Fruit fly (Drosophila melanogaster): ENCODE results near the gene Sap-r.
A peak's percentile ranks its signal among the peaks of the same experiment; 100 is the strongest.

The Sap-r gene

DNA sequence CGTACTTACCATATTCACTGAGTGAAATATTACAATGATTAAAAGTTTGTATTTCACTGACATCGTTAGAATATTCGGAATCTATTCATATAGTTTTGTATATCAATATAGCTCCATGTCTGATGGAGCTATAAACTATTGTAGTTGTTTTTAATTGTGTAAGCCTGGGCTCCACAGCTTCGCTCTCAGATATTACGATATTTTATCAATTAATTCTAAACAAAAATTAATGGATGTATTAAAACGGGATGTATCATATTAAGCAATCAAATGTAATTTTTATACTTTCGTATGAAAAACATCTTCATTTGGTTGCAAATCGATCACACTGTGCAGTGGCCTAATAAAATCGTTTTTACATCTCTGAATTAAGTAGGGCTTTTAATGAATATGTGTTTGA lies 13.2 kb upstream of the Sap-r start, which contains the start of gene CG33483:
Gene CG33483, minus strand, starts transcription at position 101 of the 400 bp plus-strand sequence.
- no peak for TF ChIP-seq noc (tag; optimal IDR thresholded peaks at IDR 0.05)

DNA sequence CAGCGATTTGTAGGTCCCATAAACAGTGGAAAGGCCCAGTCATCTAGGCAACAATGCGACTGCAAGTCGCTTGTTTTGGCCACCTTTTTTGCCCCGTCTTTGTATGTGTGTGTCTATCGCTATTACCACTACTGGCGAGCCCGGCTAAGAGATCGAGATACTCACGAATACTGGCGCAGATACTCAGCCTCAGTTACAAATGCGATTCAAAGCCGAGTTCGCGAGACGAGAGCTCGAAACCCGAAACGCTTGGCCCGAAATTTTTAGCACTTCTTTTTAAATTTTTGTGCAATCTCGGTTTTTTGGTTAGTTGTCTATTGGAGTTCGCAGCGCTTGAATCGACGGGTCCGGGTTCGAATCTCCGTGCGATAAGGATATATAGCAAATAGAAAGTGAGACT lies 4.9 kb upstream of the Sap-r start, which contains the start of gene Cyp4c3:
Gene Cyp4c3, plus strand, starts transcription at position 301 of the 400 bp plus-strand sequence.
- TF ChIP-seq noc (tag; optimal IDR thresholded peaks at IDR 0.05): no peak

DNA sequence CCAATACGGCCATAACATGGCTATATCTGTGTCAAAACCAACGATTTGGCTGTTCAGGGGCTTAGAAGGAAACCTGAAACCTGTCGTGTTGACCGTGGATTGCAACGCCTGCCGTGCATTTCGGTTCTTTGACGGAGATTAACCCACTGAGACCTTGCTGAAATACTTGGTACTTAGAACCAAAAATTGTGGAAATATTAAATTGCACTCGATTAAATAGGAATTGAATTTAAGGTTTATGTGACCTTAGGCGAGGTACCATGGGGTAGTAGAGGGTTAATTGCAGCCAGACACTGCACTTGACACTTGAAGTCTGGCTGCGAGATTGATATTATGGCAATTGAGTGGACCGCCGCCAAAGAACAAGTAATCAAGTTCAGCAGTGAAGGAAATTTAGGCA lies 1.2 kb upstream of the Sap-r start:
- TF ChIP-seq noc (tag; optimal IDR thresholded peaks at IDR 0.05): no peak

DNA sequence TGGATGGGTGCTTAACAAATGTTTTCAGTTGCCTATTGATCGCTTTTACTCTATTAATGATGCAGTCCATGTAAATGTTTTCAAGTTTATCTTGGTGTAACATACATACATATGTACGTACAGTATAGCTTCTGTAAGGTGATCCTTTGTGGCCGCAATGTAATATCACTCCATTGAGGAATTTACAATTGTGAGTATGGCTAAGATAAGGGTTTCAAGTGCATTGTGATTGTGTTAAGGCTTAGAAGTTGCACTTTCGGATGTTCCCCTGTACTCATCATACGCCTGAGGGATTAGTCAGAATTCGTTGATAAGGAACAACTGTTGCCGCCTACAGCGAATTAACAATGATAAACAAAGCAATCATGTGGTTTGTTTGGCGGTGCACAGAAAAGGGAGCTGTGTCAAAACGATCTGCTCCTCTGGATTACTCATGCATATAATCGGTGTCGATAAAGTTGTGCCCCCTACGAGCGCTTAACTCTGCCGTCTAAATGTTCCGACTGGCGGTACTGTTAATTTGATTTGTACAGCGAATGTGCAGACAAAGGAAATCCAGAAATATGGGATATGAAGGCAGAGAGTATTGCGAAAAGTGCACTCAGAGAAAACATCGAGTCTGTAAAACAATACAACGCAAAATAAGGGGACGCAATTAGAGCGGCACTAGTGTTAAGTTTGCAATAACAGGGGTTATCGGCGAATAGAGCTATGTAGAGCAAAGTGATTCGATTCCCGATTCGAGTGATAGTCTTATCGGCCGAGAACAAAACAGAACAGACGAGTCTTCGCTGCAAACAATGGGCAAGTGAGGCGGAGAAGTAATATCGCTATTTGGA lies 932 bp downstream of the Sap-r start:
- TF ChIP-seq noc (tag; optimal IDR thresholded peaks at IDR 0.05): peak; percentile 69

DNA sequence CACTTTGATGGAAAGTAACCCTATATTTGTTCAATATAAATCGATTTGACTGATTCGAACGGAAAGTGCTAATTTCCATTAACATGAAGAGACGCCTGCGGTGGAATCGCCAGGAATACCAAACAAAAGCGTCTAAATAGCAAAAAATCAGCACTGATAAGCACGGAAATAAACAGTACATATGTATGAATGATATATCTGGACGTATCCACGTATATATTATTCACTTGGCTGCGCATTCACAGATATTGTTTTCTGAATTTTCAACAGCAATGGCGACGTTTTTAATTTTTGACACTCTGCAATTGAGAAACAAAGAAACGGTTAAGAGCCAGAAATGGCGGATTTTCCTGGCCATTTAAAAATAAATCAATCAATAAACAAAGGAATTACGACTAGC lies 1.6 kb downstream of the Sap-r start:
- TF ChIP-seq noc (tag; optimal IDR thresholded peaks at IDR 0.05): no peak

DNA sequence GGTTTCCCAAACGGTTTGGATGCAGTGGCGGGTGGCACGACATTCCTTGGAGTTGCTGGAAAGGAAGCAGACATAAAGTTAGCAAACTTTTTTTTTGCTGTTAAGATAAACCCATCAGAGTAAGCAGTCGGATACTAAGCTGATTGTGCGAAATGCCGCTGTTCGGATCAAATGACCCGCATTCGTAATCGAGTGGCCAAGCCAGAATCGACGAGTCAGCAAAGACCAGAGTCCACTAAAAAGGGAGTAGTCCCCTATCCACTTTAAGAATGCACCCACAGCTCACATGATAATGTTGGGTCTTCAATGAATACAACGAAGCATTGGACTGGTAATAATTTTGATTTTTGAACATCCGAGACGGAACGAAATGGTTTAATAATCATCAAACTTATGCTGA lies 2.0 kb downstream of the Sap-r start:
- TF ChIP-seq noc (tag; optimal IDR thresholded peaks at IDR 0.05): no peak

DNA sequence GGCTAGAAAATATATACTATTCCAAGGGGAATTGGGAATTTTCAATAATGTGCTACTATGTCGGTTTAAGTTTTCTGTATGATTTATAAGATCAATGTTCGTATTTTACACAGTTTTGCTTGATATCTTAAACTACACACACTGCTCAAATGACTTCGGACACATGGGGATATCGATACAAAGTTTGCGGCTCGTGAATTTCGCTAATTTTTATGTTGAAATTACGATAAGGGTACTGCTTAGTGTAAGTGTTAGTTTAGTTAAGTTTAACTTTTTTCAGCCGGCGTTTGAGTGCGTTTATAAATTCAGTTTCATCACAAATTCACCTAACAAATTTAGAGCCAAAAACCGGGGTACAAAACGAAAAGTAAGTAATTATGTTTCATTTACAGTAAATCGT lies 5.5 kb downstream of the Sap-r start, which contains the start of gene CG15547:
Gene CG15547, minus strand, starts transcription at position 101 of the 400 bp plus-strand sequence.
- no peak for TF ChIP-seq noc (tag; optimal IDR thresholded peaks at IDR 0.05)

DNA sequence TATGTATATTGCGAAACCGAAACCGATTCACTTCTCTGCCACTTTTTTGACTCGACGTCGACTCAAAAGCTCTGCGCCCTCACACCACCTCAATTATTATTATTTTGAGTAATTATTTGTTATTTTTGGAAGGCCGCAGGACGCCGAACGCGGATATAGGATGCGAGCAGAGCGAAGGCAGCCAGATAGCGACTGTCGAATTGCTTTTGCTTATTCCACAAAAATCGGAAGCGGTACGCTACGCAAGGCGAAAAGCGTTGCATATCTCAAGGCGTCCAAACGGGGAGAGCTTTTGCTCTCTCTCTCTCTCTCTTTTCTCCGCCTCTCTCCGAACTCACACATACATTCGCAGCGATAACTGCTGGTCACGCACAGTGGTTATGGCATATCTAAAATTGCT lies 8.0 kb downstream of the Sap-r start, which contains the start of gene CG12071:
Gene CG12071, minus strand, starts transcription at position 134 of the 400 bp plus-strand sequence.
- TF ChIP-seq noc (tag; optimal IDR thresholded peaks at IDR 0.05): no peak

DNA sequence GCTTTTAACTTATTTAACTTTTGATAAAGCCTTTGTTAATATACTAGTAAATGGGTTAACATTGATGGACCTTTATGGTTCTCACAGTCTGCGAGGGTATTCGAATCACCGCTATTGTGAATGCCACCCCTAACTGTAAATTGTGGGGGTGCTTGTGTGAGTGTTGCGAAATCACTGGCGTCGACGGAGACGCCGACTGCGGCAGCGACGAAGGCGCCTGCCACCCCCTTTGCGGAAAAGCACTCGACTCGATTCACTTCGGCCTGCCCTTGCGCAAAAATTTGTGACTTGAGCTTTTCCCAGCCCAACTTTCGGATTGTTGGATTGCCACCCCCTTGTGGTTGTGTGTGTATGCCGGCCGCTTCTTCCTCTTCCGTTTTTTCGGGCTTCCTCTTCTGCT lies 8.8 kb downstream of the Sap-r start:
- no peak for TF ChIP-seq noc (tag; optimal IDR thresholded peaks at IDR 0.05)

DNA sequence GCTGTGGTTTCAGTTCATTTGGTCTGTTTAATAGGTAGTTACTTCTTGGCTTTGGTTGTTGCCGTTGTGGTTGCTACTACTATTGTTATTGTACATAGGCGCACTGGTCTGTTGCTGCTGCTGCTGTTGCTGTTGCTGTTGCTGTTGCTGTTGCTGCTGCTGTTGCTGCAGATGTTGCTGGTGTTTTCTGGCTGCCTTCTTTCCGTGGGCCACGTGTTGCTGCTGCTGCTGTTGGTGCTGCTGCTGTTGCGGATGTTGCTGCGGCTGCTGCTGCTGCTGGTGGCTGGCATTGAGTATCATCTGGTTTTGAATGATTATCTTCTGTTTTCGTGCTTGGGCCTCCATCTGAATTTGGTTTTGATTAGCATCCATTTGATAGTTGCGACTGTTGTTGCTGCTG lies 10.8 kb downstream of the Sap-r start:
- no peak for TF ChIP-seq noc (tag; optimal IDR thresholded peaks at IDR 0.05)

DNA sequence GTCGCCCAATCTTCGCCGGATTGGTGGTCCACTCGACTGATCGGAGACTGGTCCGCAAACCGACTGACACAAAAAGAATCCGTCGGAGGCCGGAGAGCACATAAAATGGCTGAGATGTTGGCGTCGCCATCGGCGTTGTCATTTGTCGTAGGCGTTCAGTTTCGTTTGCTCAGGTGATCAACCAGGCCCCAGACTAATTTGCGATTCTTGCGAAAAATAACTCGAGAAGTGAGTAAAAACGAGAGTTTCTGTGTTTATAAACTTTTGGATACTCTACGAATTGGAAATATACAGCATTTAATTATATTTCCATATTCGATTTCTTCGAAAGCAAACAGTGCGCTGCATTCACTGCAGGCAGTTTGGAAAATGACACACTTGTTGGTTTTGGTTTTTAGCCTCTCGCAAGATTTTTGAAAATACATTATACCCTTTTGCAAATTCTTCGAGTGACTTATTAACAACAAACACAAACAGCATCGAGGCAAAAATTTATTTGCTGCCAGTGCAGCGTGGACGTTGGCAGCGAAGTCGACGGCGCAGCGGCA lies 12.7 kb downstream of the Sap-r start, which contains the start of gene CG15546:
Gene CG15546, minus strand, starts transcription at position 51 of the 548 bp plus-strand sequence.
- no peak for TF ChIP-seq noc (tag; optimal IDR thresholded peaks at IDR 0.05)

DNA sequence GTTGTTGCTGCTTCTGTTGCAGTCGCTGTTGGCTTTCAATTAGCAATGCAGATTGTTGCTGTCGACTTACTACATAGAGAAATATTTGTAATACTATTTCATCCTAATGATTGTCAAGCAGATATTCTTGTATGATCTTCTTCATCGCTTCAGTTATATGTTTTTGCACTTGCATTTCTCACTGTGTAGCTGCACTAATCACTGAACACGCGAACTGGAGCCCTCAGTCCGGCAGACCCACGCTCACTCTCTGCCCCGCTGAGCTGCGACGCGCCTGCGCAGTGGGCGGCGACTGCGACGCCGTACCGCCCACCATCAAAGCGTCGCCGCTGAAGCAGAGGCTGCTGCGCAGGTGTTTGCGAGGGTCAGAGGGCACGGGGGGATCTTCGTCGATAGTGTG lies 14.2 kb downstream of the Sap-r start:
- TF ChIP-seq noc (tag; optimal IDR thresholded peaks at IDR 0.05): no peak

DNA sequence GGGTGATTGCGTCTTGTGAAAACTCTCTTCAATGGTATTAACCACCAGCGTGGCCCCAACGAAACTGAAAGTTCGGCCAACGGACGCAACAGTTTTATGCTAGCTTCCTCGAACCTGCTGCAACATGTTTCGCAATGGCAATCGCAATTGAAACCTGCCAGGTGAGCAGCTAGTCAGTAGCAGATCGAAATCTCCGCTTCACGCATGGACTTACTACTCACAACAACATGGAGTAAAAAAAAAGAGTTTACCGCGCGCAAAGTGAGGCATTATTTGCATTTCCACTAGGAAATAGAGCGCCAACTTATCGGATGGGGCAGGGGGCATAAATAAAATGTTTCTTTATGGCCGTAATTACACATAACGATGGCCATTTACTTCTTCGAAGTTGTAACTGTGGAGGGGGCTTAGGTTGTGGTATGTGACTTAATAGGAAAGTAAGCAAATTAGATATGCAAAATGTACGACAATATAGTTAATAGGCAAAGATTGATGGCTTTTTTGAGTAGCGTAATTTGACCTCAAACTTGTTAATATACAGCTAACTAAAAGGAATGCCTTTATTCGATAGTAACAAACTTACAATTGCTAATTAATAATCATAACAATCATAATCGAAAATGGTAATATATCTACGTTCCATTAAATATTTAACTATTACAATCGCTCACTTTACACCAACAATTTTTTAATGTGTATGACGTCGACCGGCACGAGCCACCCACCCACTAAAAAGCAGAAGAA lies 16.4 kb downstream of the Sap-r start, which contains the start of gene CG15545:
Gene CG15545, minus strand, starts transcription at position 51 of the 744 bp plus-strand sequence.
- TF ChIP-seq noc (tag; optimal IDR thresholded peaks at IDR 0.05): no peak

DNA sequence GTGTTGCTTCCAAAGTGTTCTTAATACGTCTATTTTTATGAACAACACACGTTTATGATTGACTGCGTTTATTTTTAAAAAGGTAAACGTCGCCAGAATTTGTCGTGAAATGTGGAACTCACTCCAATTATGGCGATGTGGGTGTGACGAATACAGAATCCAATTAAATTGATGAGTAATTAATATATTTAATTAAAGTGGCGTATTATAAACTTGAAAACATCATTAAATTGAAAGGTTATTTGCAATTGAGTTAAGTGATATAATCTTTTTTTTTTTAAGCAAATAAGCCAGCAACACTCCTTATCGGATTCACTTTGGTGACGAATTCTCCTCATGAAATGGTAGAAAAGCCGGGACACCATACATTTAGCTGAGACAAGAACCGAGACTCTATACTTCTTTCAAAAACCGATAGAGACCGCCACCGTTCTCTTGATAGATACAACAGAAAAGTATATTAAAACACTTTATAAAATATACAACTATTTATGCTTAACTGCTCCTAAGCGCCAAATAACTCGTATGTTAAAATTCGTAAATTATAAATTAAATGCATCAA lies 18.5 kb downstream of the Sap-r start:
- TF ChIP-seq noc (tag; optimal IDR thresholded peaks at IDR 0.05): no peak

DNA sequence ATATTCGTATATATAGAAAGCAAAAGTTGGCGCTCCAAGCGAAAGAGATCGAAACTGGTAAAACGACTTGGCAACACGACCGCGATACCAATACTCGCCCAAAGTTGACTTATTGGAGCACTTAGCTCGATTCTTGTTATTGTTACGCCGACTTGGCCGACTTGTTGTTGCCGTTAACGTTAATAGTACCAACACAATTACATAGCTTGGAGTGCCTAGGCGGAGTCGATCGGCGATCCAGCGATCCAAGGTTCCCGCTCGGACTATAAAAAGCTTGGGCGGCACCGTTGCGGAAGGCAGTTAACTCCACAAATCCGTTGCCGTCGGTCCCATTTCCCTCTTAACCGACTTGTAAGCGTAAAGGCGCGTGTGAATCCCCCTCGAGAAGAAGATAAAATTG lies 21.6 kb downstream of the Sap-r start, which contains the start of gene Cpr100A:
Gene Cpr100A, plus strand, starts transcription at position 290 of the 400 bp plus-strand sequence.
- no peak for TF ChIP-seq noc (tag; optimal IDR thresholded peaks at IDR 0.05)

DNA sequence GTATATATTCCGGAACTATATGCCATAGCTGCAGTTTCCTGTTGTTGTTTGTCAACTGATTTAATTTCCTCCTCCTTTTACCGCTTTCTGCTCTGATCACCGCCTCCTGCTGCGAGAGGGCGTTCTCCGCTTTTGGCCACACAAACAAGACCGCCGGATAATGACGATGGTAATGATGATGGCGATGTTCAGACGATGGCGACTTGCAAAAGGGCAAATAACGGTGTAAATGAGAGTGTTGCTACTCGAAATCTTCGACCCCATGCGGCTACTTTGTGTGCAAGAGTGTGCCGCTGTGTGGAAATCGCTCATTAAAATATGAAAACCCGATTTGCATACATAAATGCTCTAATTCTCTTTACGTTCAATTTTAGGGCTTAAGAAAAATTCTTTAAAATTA lies 23.0 kb downstream of the Sap-r start:
- TF ChIP-seq noc (tag; optimal IDR thresholded peaks at IDR 0.05): no peak
